Fruit fly (Drosophila melanogaster): Measurements from ENCODE around the gene CG10366.

The CG10366 gene

dm6 chr2L:19576299-19576971 lies 7.6 kb upstream of the CG10366 start:
- TF ChIP-seq chinmo (GFP tag; IDR thresholded peaks at IDR 0.05; ENCODE audit: partially characterized antibody) (no peak), Dek (tag; optimal IDR thresholded peaks at IDR 0.05) (no peak), ab (GFP tag; optimal IDR thresholded peaks at IDR 0.05) (no peak), sima (GFP tag; optimal IDR thresholded peaks at IDR 0.05) (no peak), Awh (GFP tag; IDR thresholded peaks at IDR 0.05) (no peak), zfh1 (GFP tag; IDR thresholded peaks at IDR 0.05) (no peak), E2f2 (GFP tag; IDR thresholded peaks at IDR 0.05) (no peak), CG16863 (GFP tag; optimal IDR thresholded peaks at IDR 0.05) (no peak), nau (GFP tag; optimal IDR thresholded peaks at IDR 0.05) (no peak), jing (GFP tag; optimal IDR thresholded peaks at IDR 0.05) (no peak), pb (GFP tag; optimal IDR thresholded peaks at IDR 0.05) (no peak), CG10979 (tag; optimal IDR thresholded peaks at IDR 0.05) (no peak), maf-S (GFP tag; optimal IDR thresholded peaks at IDR 0.05) (no peak), HmgD (GFP tag; optimal IDR thresholded peaks at IDR 0.05) (no peak), Blimp-1 (GFP tag; optimal IDR thresholded peaks at IDR 0.05) (peak; percentile 5), corto (GFP tag; optimal IDR thresholded peaks at IDR 0.05) (no peak), CG3847 (GFP tag; IDR thresholded peaks at IDR 0.05) (no peak), cg (GFP tag; optimal IDR thresholded peaks at IDR 0.05) (peak; percentile 81), CG2116 (GFP tag; optimal IDR thresholded peaks at IDR 0.05) (peak; percentile 9), sens-2 (GFP tag; IDR thresholded peaks at IDR 0.05) (no peak), lbe (GFP tag; optimal IDR thresholded peaks at IDR 0.05) (peak; percentile 38), usp (GFP tag; optimal IDR thresholded peaks at IDR 0.05) (no peak), CG8290 (GFP tag; optimal IDR thresholded peaks at IDR 0.05) (no peak), CG8290 (tag; optimal IDR thresholded peaks at IDR 0.05) (peak in 1 of 2 experiments; percentile 11), Ets65A (GFP tag) (no peak), CG12391 (tag; optimal IDR thresholded peaks at IDR 0.05) (no peak), dmrt11E (tag; optimal IDR thresholded peaks at IDR 0.05) (no peak), Fer3 (tag; optimal IDR thresholded peaks at IDR 0.05) (no peak), pnt (GFP tag; optimal IDR thresholded peaks at IDR 0.05) (peak; percentile 10), btn (GFP tag; optimal IDR thresholded peaks at IDR 0.05) (peak; percentile 3), Sox100B (GFP tag; optimal IDR thresholded peaks at IDR 0.05) (peak; percentile 21), Mes4 (GFP tag; optimal IDR thresholded peaks at IDR 0.05) (no peak), CG32767 (GFP tag; IDR thresholded peaks at IDR 0.05) (peak; percentile 68), run (tag; optimal IDR thresholded peaks at IDR 0.05) (no peak), CG11085 (GFP tag; IDR thresholded peaks at IDR 0.05) (no peak), CG8478 (optimal IDR thresholded peaks at IDR 0.05) (peak; percentile 42), dan (GFP tag; IDR thresholded peaks at IDR 0.05) (no peak), jigr1 (GFP tag; IDR thresholded peaks at IDR 0.05) (no peak), CG8089 (GFP tag; optimal IDR thresholded peaks at IDR 0.05) (no peak), CG43689 (GFP tag; IDR thresholded peaks at IDR 0.05) (no peak), Meics (GFP tag; optimal IDR thresholded peaks at IDR 0.05) (no peak), CG17328 (GFP tag; IDR thresholded peaks at IDR 0.05) (no peak), p53 (GFP tag; optimal IDR thresholded peaks at IDR 0.05) (no peak), trem (tag; optimal IDR thresholded peaks at IDR 0.05) (no peak), MBD-R2 (GFP tag; IDR thresholded peaks at IDR 0.05) (no peak), Trl (optimal IDR thresholded peaks at IDR 0.05) (peak; percentile 48 to 77), Trl (GFP tag; optimal IDR thresholded peaks at IDR 0.05) (no peak), grau (tag; optimal IDR thresholded peaks at IDR 0.05) (no peak), Asciz (GFP tag; optimal IDR thresholded peaks at IDR 0.05) (peak; percentile 10), Atf3 (GFP tag; optimal IDR thresholded peaks at IDR 0.05) (no peak), Oli (tag; optimal IDR thresholded peaks at IDR 0.05) (no peak), gsb-n (tag; optimal IDR thresholded peaks at IDR 0.05) (no peak), gt (GFP tag; IDR thresholded peaks at IDR 0.05) (no peak)

Measured in whole organism, embryonic.